Worm (Caenorhabditis elegans): Measurements from ENCODE around the gene mrps-26.

DNA sequence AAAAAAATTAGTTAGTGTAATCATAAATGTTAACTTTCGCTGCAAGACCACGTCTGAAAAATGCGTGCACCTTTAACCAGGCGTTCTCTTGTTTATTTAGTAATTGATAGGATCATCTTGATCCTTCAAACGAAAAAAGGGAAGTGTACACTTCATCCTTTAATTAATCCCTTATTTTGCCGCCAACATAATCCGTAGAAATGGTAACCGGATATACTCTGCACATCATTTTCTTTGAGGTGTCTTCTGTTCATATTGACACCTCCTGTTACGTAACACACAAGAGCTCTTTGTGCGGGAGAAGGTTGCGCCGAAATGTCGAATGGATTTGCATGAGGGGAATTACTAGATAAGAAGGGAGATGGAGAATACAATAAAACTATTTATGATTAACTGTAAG lies 14.3 kb downstream of the mrps-26 start:
- no peak for TF ChIP-seq tbx-11 (GFP tag; IDR thresholded peaks at IDR 0.05)
- no peak for TF ChIP-seq B0310.2 (tag; optimal IDR thresholded peaks at IDR 0.05)
- no peak for TF ChIP-seq ama-1 (optimal IDR thresholded peaks at IDR 0.05)
- no peak for TF ChIP-seq hmbx-1 (tag; optimal IDR thresholded peaks at IDR 0.05)
- TF ChIP-seq aly-1 (tag; optimal IDR thresholded peaks at IDR 0.05), result no peak
- no peak for TF ChIP-seq pes-1 (GFP tag; IDR thresholded peaks at IDR 0.05)
- TF ChIP-seq ceh-13 (GFP tag; optimal IDR thresholded peaks at IDR 0.05), result no peak
- no peak for TF ChIP-seq tra-4 (tag; optimal IDR thresholded peaks at IDR 0.05)
- TF ChIP-seq F13C5.2 (tag; optimal IDR thresholded peaks at IDR 0.05), result no peak
